Fruit fly (Drosophila melanogaster) whole organism, embryonic: ENCODE measurements around the gene prd1.

ENCODE experiments used
- Ada2b ChIP-seq: fragments of 200-800 bp; sonication (Bioruptor generic); IDR thresholded peaks from 2 replicates; pipeline ENCODE4 v1.3.6; 2022; ENCODE audit warnings: missing biosample characterization, missing genetic modification characterization
- CG11247 ChIP-seq: fragments of 200-800 bp; sonication (Bioruptor generic); IDR thresholded peaks from 2 replicates; pipeline ENCODE4 v1.3.6; 2022; ENCODE audit warnings: missing biosample characterization, missing genetic modification characterization
- CG12299 ChIP-seq: fragments of 200-800 bp; sonication (Bioruptor generic); optimal IDR thresholded peaks from 2 replicates; lab custom pipeline; 2018; ENCODE audit warnings: missing biosample characterization, mild to moderate bottlenecking, missing genetic modification characterization
- CG13123 ChIP-seq: fragments of 200-800 bp; sonication (Bioruptor generic); optimal IDR thresholded peaks from 2 replicates; lab custom pipeline; 2016; ENCODE audit warnings: missing biosample characterization, missing genetic modification characterization
- CG14014 ChIP-seq: fragments of 200-800 bp; sonication (Bioruptor generic); IDR thresholded peaks from 2 replicates; pipeline ENCODE4 v1.3.6; 2022; ENCODE audit warnings: missing biosample characterization, missing genetic modification characterization
- CG14710 ChIP-seq: fragments of 200-800 bp; sonication (Bioruptor generic); optimal IDR thresholded peaks from 3 replicates; lab custom pipeline; 2019; ENCODE audit warnings: missing biosample characterization, mild to moderate bottlenecking, missing genetic modification characterization, moderate library complexity
- CG14860 ChIP-seq: fragments of 200-800 bp; sonication (Bioruptor generic); IDR thresholded peaks from 3 replicates; pipeline ENCODE4 v1.3.6; 2022; ENCODE audit warnings: missing biosample characterization, missing genetic modification characterization; ENCODE audit not compliant: partially characterized antibody
- CG15479 ChIP-seq: fragments of 200-800 bp; sonication (Bioruptor generic); optimal IDR thresholded peaks from 3 replicates; lab custom pipeline; 2019; ENCODE audit warnings: missing biosample characterization, mild to moderate bottlenecking, missing genetic modification characterization, moderate library complexity
- CG15514 ChIP-seq: fragments of 200-800 bp; sonication (Bioruptor generic); optimal IDR thresholded peaks from 3 replicates; lab custom pipeline; 2017; ENCODE audit warnings: missing biosample characterization, missing genetic modification characterization, mild to moderate bottlenecking, moderate library complexity, missing genetic modification reagents
- CG17829 ChIP-seq: fragments of 200-800 bp; optimal IDR thresholded peaks from 2 replicates; lab custom pipeline; 2019; ENCODE audit warnings: missing biosample characterization, mild to moderate bottlenecking, missing genetic modification characterization, moderate library complexity
- CG2116 ChIP-seq: fragments of 200-800 bp; sonication (Bioruptor generic); optimal IDR thresholded peaks from 3 replicates; lab custom pipeline; 2018; ENCODE audit warnings: missing biosample characterization, mild to moderate bottlenecking, missing genetic modification characterization
- CG31365 ChIP-seq: fragments of 200-800 bp; sonication (Bioruptor generic); optimal IDR thresholded peaks from 2 replicates; lab custom pipeline; 2018; ENCODE audit warnings: missing biosample characterization, mild to moderate bottlenecking, missing genetic modification characterization
- CG33557 ChIP-seq: fragments of 200-800 bp; sonication (Bioruptor generic); optimal IDR thresholded peaks from 2 replicates; lab custom pipeline; 2019; ENCODE audit warnings: missing biosample characterization, mild to moderate bottlenecking, missing genetic modification characterization, moderate library complexity
- CG3407 ChIP-seq: fragments of 200-800 bp; sonication (Bioruptor generic); optimal IDR thresholded peaks from 2 replicates; lab custom pipeline; 2018; ENCODE audit warnings: missing biosample characterization, mild to moderate bottlenecking, missing genetic modification characterization
- CG3995 ChIP-seq: fragments of 200-800 bp; sonication (Bioruptor generic); optimal IDR thresholded peaks from 3 replicates; lab custom pipeline; 2016; ENCODE audit warnings: missing biosample characterization, missing genetic modification characterization
- CG4424 ChIP-seq: fragments of 200-800 bp; sonication (Bioruptor generic); optimal IDR thresholded peaks from 3 replicates; lab custom pipeline; 2016; ENCODE audit warnings: missing biosample characterization, missing genetic modification characterization
- CG4820 ChIP-seq: fragments of 200-800 bp; sonication (Bioruptor generic); optimal IDR thresholded peaks from 3 replicates; lab custom pipeline; 2016; ENCODE audit warnings: missing biosample characterization, missing genetic modification characterization
- CG7271 ChIP-seq: fragments of 200-800 bp; sonication (Bioruptor generic); optimal IDR thresholded peaks from 2 replicates; lab custom pipeline; 2018; ENCODE audit warnings: missing biosample characterization, mild to moderate bottlenecking, missing genetic modification characterization, moderate library complexity
- CHES-1-like ChIP-seq: fragments of 200-800 bp; sonication (Bioruptor generic); optimal IDR thresholded peaks from 2 replicates; lab custom pipeline; 2016; ENCODE audit warnings: missing biosample characterization, missing genetic modification characterization
- Dll ChIP-seq: fragments of 200-800 bp; sonication (Bioruptor generic); IDR thresholded peaks from 4 replicates; pipeline ENCODE4 v1.3.6; 2022; ENCODE audit warnings: missing biosample characterization, missing genetic modification characterization; ENCODE audit not compliant: partially characterized antibody
- Gsc ChIP-seq: fragments of 200-800 bp; sonication (Bioruptor generic); IDR thresholded peaks from 2 replicates; pipeline ENCODE4 v1.3.6; 2022; ENCODE audit warnings: missing biosample characterization, missing genetic modification characterization
- HLHmδ ChIP-seq: fragments of 200-800 bp; sonication (Bioruptor generic); optimal IDR thresholded peaks from 2 replicates; lab custom pipeline; 2018; ENCODE audit warnings: missing biosample characterization, mild to moderate bottlenecking, missing genetic modification characterization, moderate library complexity
- HmgD ChIP-seq: fragments of 200-800 bp; sonication (Bioruptor generic); optimal IDR thresholded peaks from 3 replicates; lab custom pipeline; 2016; ENCODE audit warnings: missing biosample characterization, missing genetic modification characterization
- Hmx ChIP-seq: fragments of 200-800 bp; sonication (Bioruptor generic); optimal IDR thresholded peaks from 2 replicates; lab custom pipeline; 2016; ENCODE audit warnings: missing biosample characterization, missing genetic modification characterization
- MTF-1 ChIP-seq: fragments of 200-800 bp; sonication (Bioruptor generic); optimal IDR thresholded peaks from 2 replicates; lab custom pipeline; 2018; ENCODE audit warnings: missing biosample characterization, mild to moderate bottlenecking, missing genetic modification characterization, borderline replicate concordance
- Mad ChIP-seq: fragments of 200-800 bp; sonication (Bioruptor generic); optimal IDR thresholded peaks from 2 replicates; lab custom pipeline; 2016; ENCODE audit warnings: missing biosample characterization, missing genetic modification characterization
- Mrtf ChIP-seq: fragments of 200-800 bp; sonication (Bioruptor generic); IDR thresholded peaks from 3 replicates; pipeline ENCODE4 v1.3.6; 2022; ENCODE audit warnings: missing biosample characterization, missing genetic modification characterization
- NK7.1 ChIP-seq: fragments of 200-800 bp; sonication (Bioruptor generic); optimal IDR thresholded peaks from 3 replicates; lab custom pipeline; 2016; ENCODE audit warnings: missing biosample characterization, missing genetic modification characterization
- Optix ChIP-seq: fragments of 200-800 bp; sonication (Bioruptor generic); IDR thresholded peaks from 3 replicates; pipeline ENCODE4 v1.3.6; 2022; ENCODE audit warnings: missing biosample characterization, missing genetic modification characterization
- Six4 ChIP-seq: fragments of 200-800 bp; sonication (Bioruptor generic); optimal IDR thresholded peaks from 2 replicates; lab custom pipeline; 2016; ENCODE audit warnings: missing biosample characterization, missing genetic modification characterization
- Sox102F ChIP-seq: fragments of 200-800 bp; sonication (Bioruptor generic); optimal IDR thresholded peaks from 2 replicates; lab custom pipeline; 2018; ENCODE audit warnings: missing biosample characterization, mild to moderate bottlenecking, missing genetic modification characterization, moderate library complexity
- al ChIP-seq: fragments of 200-800 bp; sonication (Bioruptor generic); IDR thresholded peaks from 2 replicates; pipeline ENCODE4 v1.3.6; 2022; ENCODE audit warnings: missing biosample characterization, missing genetic modification characterization
- ara ChIP-seq: fragments of 200-800 bp; sonication (Bioruptor generic); IDR thresholded peaks from 2 replicates; pipeline ENCODE4 v1.3.6; 2022; ENCODE audit warnings: missing biosample characterization, missing genetic modification characterization
- ase ChIP-seq: fragments of 200-800 bp; sonication (Bioruptor generic); IDR thresholded peaks from 3 replicates; pipeline ENCODE4 v1.3.6; 2022; ENCODE audit warnings: missing biosample characterization, missing genetic modification characterization
- bigmax ChIP-seq: fragments of 200-800 bp; sonication (Bioruptor generic); optimal IDR thresholded peaks from 2 replicates; lab custom pipeline; 2018; ENCODE audit warnings: missing biosample characterization, mild to moderate bottlenecking, missing genetic modification characterization
- br ChIP-seq: fragments of >200 bp; optimal IDR thresholded peaks from 2 replicates; lab custom pipeline; 2017
- bsh ChIP-seq, 2 experiments: fragments of 200-800 bp; sonication (Bioruptor generic); optimal IDR thresholded peaks; 2 replicates each; lab custom pipeline; 2017 to 2018; ENCODE audit warnings: mild to moderate bottlenecking in 2 of 2, missing biosample characterization in 2 of 2, missing genetic modification characterization in 2 of 2, moderate library complexity in 1 of 2
- cg ChIP-seq: fragments of 200-800 bp; sonication (Bioruptor generic); optimal IDR thresholded peaks from 3 replicates; lab custom pipeline; 2019; ENCODE audit warnings: missing biosample characterization, mild to moderate bottlenecking, missing genetic modification characterization, moderate library complexity
- ci ChIP-seq: fragments of 200-800 bp; sonication (Bioruptor generic); IDR thresholded peaks from 3 replicates; pipeline ENCODE4 v1.3.6; 2022; ENCODE audit warnings: missing biosample characterization, missing genetic modification characterization
- crp ChIP-seq, 2 experiments: fragments of 200-800 bp; sonication (Bioruptor generic); optimal IDR thresholded peaks; 2 replicates in 1 of 2; 3 replicates in 1 of 2; lab custom pipeline; 2017; ENCODE audit warnings: missing biosample characterization in 2 of 2, missing genetic modification characterization in 2 of 2, mild to moderate bottlenecking in 1 of 2, moderate library complexity in 1 of 2
- dpn ChIP-seq, 2 experiments: fragments of 200-800 bp; sonication (Bioruptor generic); optimal IDR thresholded peaks; 3 replicates each; lab custom pipeline; 2016; ENCODE audit warnings: missing biosample characterization in 2 of 2, missing genetic modification characterization in 2 of 2
- grn ChIP-seq: fragments of 200-800 bp; sonication (Bioruptor generic); optimal IDR thresholded peaks from 3 replicates; lab custom pipeline; 2017; ENCODE audit warnings: missing biosample characterization, missing genetic modification characterization
- insv ChIP-seq, 2 experiments: fragments of 200-800 bp; sonication (Bioruptor generic); optimal IDR thresholded peaks; 3 replicates each; lab custom pipeline; 2016 to 2018; ENCODE audit warnings: missing biosample characterization in 2 of 2, missing genetic modification characterization in 2 of 2
- jigr1 ChIP-seq: fragments of 200-800 bp; sonication (Bioruptor generic); IDR thresholded peaks from 3 replicates; pipeline ENCODE4 v1.3.6; 2022; ENCODE audit warnings: missing biosample characterization, missing genetic modification characterization
- pnt ChIP-seq: fragments of 200-800 bp; sonication (Bioruptor generic); optimal IDR thresholded peaks from 3 replicates; lab custom pipeline; 2016; ENCODE audit warnings: missing biosample characterization, missing genetic modification characterization
- pros ChIP-seq: fragments of 200-800 bp; sonication (Bioruptor generic); optimal IDR thresholded peaks from 3 replicates; lab custom pipeline; 2019; ENCODE audit warnings: missing biosample characterization, mild to moderate bottlenecking, missing genetic modification characterization, moderate library complexity
- pum ChIP-seq: fragments of 200-800 bp; sonication (Bioruptor generic); optimal IDR thresholded peaks from 2 replicates; lab custom pipeline; 2016; ENCODE audit warnings: missing biosample characterization, missing genetic modification characterization
- repo ChIP-seq: fragments of 200-800 bp; sonication (Bioruptor generic); optimal IDR thresholded peaks from 2 replicates; lab custom pipeline; 2016; ENCODE audit warnings: missing biosample characterization, missing genetic modification characterization
- sisA ChIP-seq: fragments of 200-800 bp; sonication (Bioruptor generic); IDR thresholded peaks from 2 replicates; pipeline ENCODE4 v1.3.6; 2022; ENCODE audit warnings: missing biosample characterization, missing genetic modification characterization
- wek ChIP-seq: fragments of 200-800 bp; sonication (Bioruptor generic); optimal IDR thresholded peaks from 3 replicates; lab custom pipeline; 2018; ENCODE audit warnings: missing biosample characterization, mild to moderate bottlenecking, missing genetic modification characterization, moderate library complexity
- wor ChIP-seq: fragments of 200-800 bp; sonication (Bioruptor generic); IDR thresholded peaks from 2 replicates; pipeline ENCODE4 v1.3.6; 2022; ENCODE audit warnings: missing biosample characterization, missing genetic modification characterization
- yki ChIP-seq: fragments of >200 bp; optimal IDR thresholded peaks from 3 replicates; lab custom pipeline; 2018

Gene prd1

dm6 chr3R:11773999-11774397, 12.8 kb downstream of the prd1 start (continued):
- no peak for TF ChIP-seq CG2116 (GFP tag; lab: Kevin White, UChicago)
- peak; percentile 27 for TF ChIP-seq pum (GFP tag; lab: Kevin White, UChicago)
- no peak for TF ChIP-seq jigr1 (GFP tag; lab: Robert Waterston, UW)
- no peak for TF ChIP-seq CHES-1-like
- no peak for TF ChIP-seq wek (GFP tag; lab: Kevin White, UChicago)
- no peak for TF ChIP-seq CG31365 (tag; lab: Kevin White, UChicago)
- TF ChIP-seq NK7.1, result no peak
- peak; percentile 37 for TF ChIP-seq CG3407 (GFP tag; lab: Kevin White, UChicago)
- no peak for TF ChIP-seq HmgD
- TF ChIP-seq CG11247 (GFP tag; lab: Robert Waterston, UW), result no peak
- TF ChIP-seq crp (GFP tag; optimal IDR thresholded peaks at IDR 0.05; lab: Kevin White, UChicago), result no peak
- TF ChIP-seq cg (GFP tag; lab: Kevin White, UChicago), result no peak
- TF ChIP-seq CG4424 (GFP tag; lab: Kevin White, UChicago), result peak; percentile 66
- no peak for TF ChIP-seq MTF-1
- TF ChIP-seq Ada2b, result no peak
- TF ChIP-seq sisA, result 0 out of 2 replicates have a peak, but pooled peaks have one; percentile 22
- no peak for TF ChIP-seq CG3995 (GFP tag; lab: Kevin White, UChicago)
- TF ChIP-seq al (GFP tag; lab: Robert Waterston, UW), result no peak; the same call in 1 of the 2 replicates
- TF ChIP-seq CG14014 (GFP tag; lab: Robert Waterston, UW), result peak; percentile 45; the same call in 1 of the 2 replicates
- peak; percentile 6 for TF ChIP-seq CG13123 (GFP tag; lab: Kevin White, UChicago)
- TF ChIP-seq CG7271, result no peak
- TF ChIP-seq ci (GFP tag; lab: Robert Waterston, UW), result no peak
- no peak for TF ChIP-seq ara
- TF ChIP-seq Sox102F (GFP tag; lab: Kevin White, UChicago), result peak; percentile 74
- TF ChIP-seq yki (lab: Kevin White, UChicago), result no peak
- no peak for TF ChIP-seq bigmax (GFP tag; lab: Kevin White, UChicago)
- TF ChIP-seq CG14710 (tag; lab: Kevin White, UChicago), result peak; percentile 83
- peak; percentile 75 for TF ChIP-seq CG33557 (GFP tag; lab: Kevin White, UChicago)
- peak; percentile 83 for TF ChIP-seq CG17829 (tag; lab: Kevin White, UChicago)
- TF ChIP-seq insv (GFP tag; optimal IDR thresholded peaks at IDR 0.05; lab: Kevin White, UChicago), result peak in 1 of 2 experiments; percentile 26
- no peak for TF ChIP-seq Mad (GFP tag; lab: Kevin White, UChicago)
- TF ChIP-seq pnt, result no peak
- TF ChIP-seq CG15514, result no peak
- no peak for TF ChIP-seq Mrtf (GFP tag; lab: Robert Waterston, UW)
- no peak for TF ChIP-seq grn (GFP tag; lab: Kevin White, UChicago)
- TF ChIP-seq CG15479 (GFP tag; lab: Kevin White, UChicago), result no peak
- TF ChIP-seq bsh (GFP tag; optimal IDR thresholded peaks at IDR 0.05; lab: Kevin White, UChicago), result peak in 1 of 2 experiments; percentile 83
- TF ChIP-seq CG12299, result peak; percentile 75
- no peak for TF ChIP-seq ase (GFP tag; lab: Robert Waterston, UW)
- TF ChIP-seq pros (GFP tag; lab: Kevin White, UChicago), result no peak
- peak; percentile 54 for TF ChIP-seq CG4820 (GFP tag; lab: Kevin White, UChicago)
- TF ChIP-seq dpn (GFP tag; optimal IDR thresholded peaks at IDR 0.05; lab: Kevin White, UChicago), result peak; percentile 6 to 58
- peak; percentile 48 for TF ChIP-seq Six4 (GFP tag; lab: Kevin White, UChicago)
- no peak for TF ChIP-seq Gsc (GFP tag; lab: Robert Waterston, UW)
- no peak for TF ChIP-seq br (lab: Kevin White, UChicago)
- no peak for TF ChIP-seq Optix (GFP tag; lab: Robert Waterston, UW)
- TF ChIP-seq wor (GFP tag; lab: Robert Waterston, UW), result 0 out of 2 replicates have a peak, but pooled peaks have one; percentile 23
- TF ChIP-seq repo (GFP tag; lab: Kevin White, UChicago), result no peak
- TF ChIP-seq Dll (GFP tag; lab: Robert Waterston, UW), result no peak
- TF ChIP-seq CG14860 (GFP tag; lab: Robert Waterston, UW), result no peak
- no peak for TF ChIP-seq HLHmδ (GFP tag; lab: Kevin White, UChicago)
- no peak for TF ChIP-seq Hmx (GFP tag; lab: Kevin White, UChicago)
